Fruit fly (Drosophila melanogaster) whole organism, embryonic: ENCODE data around the gene CG11158.

ENCODE experiments used
- BtbVII ChIP-seq: fragments of 200-800 bp; sonication (Bioruptor generic); optimal IDR thresholded peaks from 3 replicates; lab custom pipeline; 2017; ENCODE audit warnings: missing biosample characterization, mild to moderate bottlenecking, missing genetic modification characterization
- CG12299 ChIP-seq: fragments of 200-800 bp; sonication (Bioruptor generic); optimal IDR thresholded peaks from 2 replicates; lab custom pipeline; 2018; ENCODE audit warnings: missing biosample characterization, mild to moderate bottlenecking, missing genetic modification characterization
- CG1233 ChIP-seq: fragments of 200-800 bp; sonication (Bioruptor generic); optimal IDR thresholded peaks from 4 replicates; lab custom pipeline; 2018; ENCODE audit warnings: missing biosample characterization, mild to moderate bottlenecking, missing genetic modification characterization
- CG13775 ChIP-seq: fragments of 200-800 bp; sonication (Bioruptor generic); optimal IDR thresholded peaks from 3 replicates; lab custom pipeline; 2017; ENCODE audit warnings: missing biosample characterization, mild to moderate bottlenecking, missing genetic modification characterization
- CG15601 ChIP-seq: fragments of 200-800 bp; sonication (Bioruptor generic); optimal IDR thresholded peaks from 3 replicates; lab custom pipeline; 2019; ENCODE audit warnings: missing biosample characterization, mild to moderate bottlenecking, missing genetic modification characterization, moderate library complexity
- CG1603 ChIP-seq: fragments of 200-800 bp; sonication (Bioruptor generic); optimal IDR thresholded peaks from 2 replicates; lab custom pipeline; 2019; ENCODE audit warnings: missing biosample characterization, mild to moderate bottlenecking, missing genetic modification characterization, moderate library complexity
- CG16779 ChIP-seq: fragments of 200-800 bp; sonication (Bioruptor generic); IDR thresholded peaks from 2 replicates; pipeline ENCODE4 v1.3.6; 2022; ENCODE audit warnings: missing biosample characterization, missing genetic modification characterization
- CG17359 ChIP-seq: fragments of 200-800 bp; sonication (Bioruptor generic); optimal IDR thresholded peaks from 3 replicates; lab custom pipeline; 2018; ENCODE audit warnings: missing biosample characterization, mild to moderate bottlenecking, missing genetic modification characterization, moderate library complexity
- CG2875 ChIP-seq: fragments of 200-800 bp; sonication (Bioruptor generic); optimal IDR thresholded peaks from 2 replicates; lab custom pipeline; 2017; ENCODE audit warnings: missing biosample characterization, mild to moderate bottlenecking, missing genetic modification characterization, missing genetic modification reagents
- CG31224 ChIP-seq: fragments of 200-800 bp; sonication (Bioruptor generic); IDR thresholded peaks from 2 replicates; pipeline ENCODE4 v1.3.6; 2022; ENCODE audit warnings: missing biosample characterization, missing genetic modification characterization
- CG31365 ChIP-seq: fragments of 200-800 bp; sonication (Bioruptor generic); optimal IDR thresholded peaks from 2 replicates; lab custom pipeline; 2018; ENCODE audit warnings: missing biosample characterization, mild to moderate bottlenecking, missing genetic modification characterization
- CG4282 ChIP-seq: fragments of 200-800 bp; sonication (Bioruptor generic); optimal IDR thresholded peaks from 2 replicates; lab custom pipeline; 2016; ENCODE audit warnings: missing biosample characterization, missing genetic modification characterization
- CG6654 ChIP-seq: fragments of 200-800 bp; sonication (Bioruptor generic); optimal IDR thresholded peaks from 2 replicates; lab custom pipeline; 2017; ENCODE audit warnings: missing biosample characterization, mild to moderate bottlenecking, missing genetic modification characterization
- CG6765 ChIP-seq: fragments of 200-800 bp; sonication (Bioruptor generic); optimal IDR thresholded peaks from 3 replicates; lab custom pipeline; 2017; ENCODE audit warnings: missing biosample characterization, mild to moderate bottlenecking, missing genetic modification characterization
- CG6854 ChIP-seq: fragments of 200-800 bp; sonication (Bioruptor generic); optimal IDR thresholded peaks from 3 replicates; lab custom pipeline; 2017; ENCODE audit warnings: missing biosample characterization, mild to moderate bottlenecking, missing genetic modification characterization
- CG7839 ChIP-seq: fragments of 200-800 bp; sonication (Bioruptor generic); optimal IDR thresholded peaks from 3 replicates; lab custom pipeline; 2018; ENCODE audit warnings: missing biosample characterization, mild to moderate bottlenecking, missing genetic modification characterization, moderate library complexity
- CG8924 ChIP-seq: fragments of 200-800 bp; optimal IDR thresholded peaks from 3 replicates; lab custom pipeline; 2019; ENCODE audit warnings: missing biosample characterization, mild to moderate bottlenecking, missing genetic modification characterization, moderate library complexity
- CG9609 ChIP-seq: fragments of 200-800 bp; sonication (Bioruptor generic); optimal IDR thresholded peaks from 3 replicates; lab custom pipeline; 2016; ENCODE audit warnings: missing biosample characterization, missing genetic modification characterization
- CG9876 ChIP-seq: fragments of 200-800 bp; sonication (Bioruptor generic); optimal IDR thresholded peaks from 2 replicates; lab custom pipeline; 2016; ENCODE audit warnings: missing biosample characterization, missing genetic modification characterization
- D19B ChIP-seq: fragments of 200-800 bp; sonication (Bioruptor generic); optimal IDR thresholded peaks from 2 replicates; lab custom pipeline; 2017; ENCODE audit warnings: missing biosample characterization, mild to moderate bottlenecking, missing genetic modification characterization
- HLH3B ChIP-seq: fragments of 200-800 bp; sonication (Bioruptor generic); IDR thresholded peaks from 2 replicates; pipeline ENCODE4 v1.3.6; 2022; ENCODE audit warnings: missing biosample characterization, missing genetic modification characterization
- HLH4C ChIP-seq: fragments of 200-800 bp; sonication (Bioruptor generic); IDR thresholded peaks from 3 replicates; pipeline ENCODE4 v1.3.6; 2022; ENCODE audit warnings: missing biosample characterization, missing genetic modification characterization; ENCODE audit not compliant: partially characterized antibody
- Hr3 ChIP-seq: fragments of 200-800 bp; sonication (Bioruptor generic); optimal IDR thresholded peaks from 3 replicates; lab custom pipeline; 2016; ENCODE audit warnings: missing biosample characterization, missing genetic modification characterization
- Hr39 ChIP-seq: fragments of >200 bp; optimal IDR thresholded peaks from 2 replicates; lab custom pipeline; 2017
- Myb ChIP-seq: fragments of 200-800 bp; sonication (Bioruptor generic); optimal IDR thresholded peaks from 2 replicates; lab custom pipeline; 2016; ENCODE audit warnings: missing biosample characterization, missing genetic modification characterization
- Sox102F ChIP-seq: fragments of 200-800 bp; sonication (Bioruptor generic); optimal IDR thresholded peaks from 2 replicates; lab custom pipeline; 2018; ENCODE audit warnings: missing biosample characterization, mild to moderate bottlenecking, missing genetic modification characterization, moderate library complexity
- Sry-δ ChIP-seq: fragments of 200-800 bp; sonication (Bioruptor generic); optimal IDR thresholded peaks from 2 replicates; lab custom pipeline; 2016; ENCODE audit warnings: missing biosample characterization, missing genetic modification characterization
- Vsx1 ChIP-seq: fragments of 200-800 bp; sonication (Bioruptor generic); optimal IDR thresholded peaks from 2 replicates; lab custom pipeline; 2017; ENCODE audit warnings: missing biosample characterization, mild to moderate bottlenecking, missing genetic modification characterization, missing genetic modification reagents
- abd-A ChIP-seq: fragments of 200-800 bp; sonication (Bioruptor generic); optimal IDR thresholded peaks from 3 replicates; lab custom pipeline; 2019; ENCODE audit warnings: missing biosample characterization, mild to moderate bottlenecking, missing genetic modification characterization, moderate library complexity
- chif ChIP-seq, 2 experiments: fragments of 200-800 bp; sonication (Bioruptor generic); optimal IDR thresholded peaks; 3 replicates each; lab custom pipeline; 2016; ENCODE audit warnings: missing biosample characterization in 2 of 2, missing genetic modification characterization in 2 of 2
- dan ChIP-seq: fragments of 200-800 bp; sonication (Bioruptor generic); IDR thresholded peaks from 2 replicates; pipeline ENCODE4 v1.3.6; 2022; ENCODE audit warnings: missing biosample characterization, missing genetic modification characterization
- disco-r ChIP-seq: fragments of 200-800 bp; sonication (Bioruptor generic); optimal IDR thresholded peaks from 2 replicates; lab custom pipeline; 2016; ENCODE audit warnings: missing biosample characterization, missing genetic modification characterization
- dmrt99B ChIP-seq: fragments of 200-800 bp; sonication (Bioruptor generic); optimal IDR thresholded peaks from 2 replicates; lab custom pipeline; 2018; ENCODE audit warnings: missing biosample characterization, mild to moderate bottlenecking, missing genetic modification characterization, moderate library complexity
- eve ChIP-seq, 2 experiments: fragments of >200 bp; optimal IDR thresholded peaks; 2 replicates each; lab custom pipeline; 2017; ENCODE audit warnings: missing biosample characterization in 2 of 2, missing genetic modification characterization in 2 of 2
- hkb ChIP-seq, 2 experiments: fragments of 200-800 bp in 1 of 2; fragments of >200 bp in 1 of 2; sonication (Bioruptor generic) in 1 of 2; IDR thresholded peaks in 1 of 2; optimal IDR thresholded peaks in 1 of 2; 2 replicates each; pipeline versions ENCODE4 v1.3.6 to Lab custom; 2017 to 2022; ENCODE audit warnings: missing biosample characterization in 1 of 2, missing genetic modification characterization in 1 of 2
- lmd ChIP-seq: fragments of 200-800 bp; sonication (Bioruptor generic); IDR thresholded peaks from 2 replicates; pipeline ENCODE4 v1.3.6; 2022; ENCODE audit warnings: missing biosample characterization, missing genetic modification characterization
- mirr ChIP-seq: fragments of 200-800 bp; sonication (Bioruptor generic); optimal IDR thresholded peaks from 3 replicates; lab custom pipeline; 2018; ENCODE audit warnings: missing biosample characterization, mild to moderate bottlenecking, missing genetic modification characterization
- nau ChIP-seq: fragments of 200-800 bp; sonication (Bioruptor generic); optimal IDR thresholded peaks from 3 replicates; lab custom pipeline; 2017; ENCODE audit warnings: missing biosample characterization, mild to moderate bottlenecking, missing genetic modification characterization, missing genetic modification reagents
- peb ChIP-seq: fragments of 200-800 bp; sonication (Bioruptor generic); IDR thresholded peaks from 2 replicates; pipeline ENCODE4 v1.3.6; 2022; ENCODE audit warnings: missing biosample characterization, missing genetic modification characterization
- pita ChIP-seq: fragments of 200-800 bp; sonication (Bioruptor generic); optimal IDR thresholded peaks from 2 replicates; lab custom pipeline; 2017; ENCODE audit warnings: missing biosample characterization, mild to moderate bottlenecking, missing genetic modification characterization
- pnt ChIP-seq: fragments of 200-800 bp; sonication (Bioruptor generic); optimal IDR thresholded peaks from 3 replicates; lab custom pipeline; 2016; ENCODE audit warnings: missing biosample characterization, missing genetic modification characterization
- prd ChIP-seq, 3 experiments: fragments of >200 bp in 2 of 3; fragments of 200-800 bp in 1 of 3; sonication (Bioruptor generic) in 1 of 3; optimal IDR thresholded peaks in 2 of 3; IDR thresholded peaks in 1 of 3; 2 replicates in 2 of 3; 3 replicates in 1 of 3; pipeline versions ENCODE4 v1.3.6 to Lab custom; 2017 to 2022; ENCODE audit warnings: missing biosample characterization in 1 of 3, missing genetic modification characterization in 1 of 3
- sc ChIP-seq, 3 experiments: fragments of >200 bp in 2 of 3; fragments of 200-800 bp in 1 of 3; sonication (Bioruptor generic) in 1 of 3; optimal IDR thresholded peaks; 2 replicates in 2 of 3; 3 replicates in 1 of 3; lab custom pipeline; 2017; ENCODE audit warnings: mild to moderate bottlenecking in 1 of 3, missing biosample characterization in 1 of 3, missing genetic modification characterization in 1 of 3, missing genetic modification reagents in 1 of 3
- sens ChIP-seq: fragments of 200-800 bp; sonication (Bioruptor generic); peaks from one replicate; lab custom pipeline; 2016; ENCODE audit warnings: missing biosample characterization, missing genetic modification characterization
- sr ChIP-seq: fragments of 200-800 bp; sonication (Bioruptor generic); IDR thresholded peaks from 3 replicates; pipeline ENCODE4 v1.3.6; 2022; ENCODE audit warnings: missing biosample characterization, missing genetic modification characterization
- toy ChIP-seq: fragments of 200-800 bp; sonication (Bioruptor generic); IDR thresholded peaks from 2 replicates; pipeline ENCODE4 v1.3.6; 2022; ENCODE audit warnings: missing biosample characterization, missing genetic modification characterization
- trh ChIP-seq: fragments of 200-800 bp; sonication (Bioruptor generic); optimal IDR thresholded peaks from 2 replicates; lab custom pipeline; 2016; ENCODE audit warnings: missing biosample characterization, missing genetic modification characterization
- unpg ChIP-seq: fragments of 200-800 bp; sonication (Bioruptor generic); optimal IDR thresholded peaks from 3 replicates; lab custom pipeline; 2018; ENCODE audit warnings: missing biosample characterization, mild to moderate bottlenecking, missing genetic modification characterization, moderate library complexity

Gene CG11158

DNA sequence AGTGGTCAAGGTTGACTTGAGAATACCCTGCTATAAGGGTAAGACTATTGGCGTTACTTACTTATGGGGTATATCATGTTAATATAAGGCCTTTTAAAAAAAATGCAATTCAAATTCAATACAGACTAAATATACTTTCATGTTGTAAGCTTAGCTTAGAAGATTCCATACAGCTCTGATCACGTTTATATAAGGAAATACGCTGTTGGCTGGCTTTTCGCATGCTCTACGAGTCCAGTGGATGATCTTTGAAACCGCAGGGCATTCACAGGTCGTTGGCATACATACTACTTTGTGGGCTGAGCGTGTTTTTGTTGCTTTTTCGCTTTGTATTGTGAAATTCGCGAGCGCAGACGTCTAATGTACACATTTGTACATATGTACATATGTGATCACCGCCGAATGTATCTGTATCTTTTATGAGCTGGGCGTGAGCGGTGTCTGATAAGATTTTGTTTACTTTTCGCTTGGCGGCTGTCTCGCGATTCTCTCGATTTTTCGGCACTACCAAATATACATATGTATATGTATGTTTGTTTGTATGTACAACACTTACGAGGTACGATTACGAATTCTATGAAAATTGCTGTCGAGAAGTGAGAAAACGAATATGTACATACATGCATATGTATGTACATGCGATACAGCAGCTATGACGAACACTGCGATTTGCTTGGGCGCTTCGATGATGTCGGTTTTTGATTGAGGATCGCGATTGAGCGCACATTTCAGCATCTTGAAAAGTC is 48.3 kb upstream of the CG11158 start (continued):
- peak; percentile 40 for TF ChIP-seq CG2875 (GFP tag; lab: Kevin White, UChicago)
- TF ChIP-seq CG15601 (tag; lab: Kevin White, UChicago) = peak; percentile 35
- TF ChIP-seq CG6854 (GFP tag; lab: Kevin White, UChicago) = peak; percentile 17
- TF ChIP-seq CG6765 = peak; percentile 65
- no peak for TF ChIP-seq prd (optimal IDR thresholded peaks at IDR 0.05; lab: Kevin White, UChicago)
- peak; percentile 54 for TF ChIP-seq prd (GFP tag; IDR thresholded peaks at IDR 0.05; lab: Robert Waterston, UW)
- no peak for TF ChIP-seq eve (GFP tag; optimal IDR thresholded peaks at IDR 0.05; lab: Kevin White, UChicago)
- TF ChIP-seq CG8924 (tag; lab: Kevin White, UChicago) = peak; percentile 6
- TF ChIP-seq D19B (GFP tag; lab: Kevin White, UChicago) = peak; percentile 73
- peak; percentile 1 for TF ChIP-seq CG13775
- peak; percentile 81 for TF ChIP-seq sens (GFP tag; lab: Kevin White, UChicago)
- 0 out of 3 replicates have a peak, but pooled peaks have one; percentile 18 for TF ChIP-seq sr (GFP tag; lab: Robert Waterston, UW)
- TF ChIP-seq Myb = peak; percentile 27
- no peak for TF ChIP-seq unpg (GFP tag; lab: Kevin White, UChicago)
- no peak for TF ChIP-seq CG4282
- no peak for TF ChIP-seq dan (GFP tag; lab: Robert Waterston, UW)
- TF ChIP-seq Sox102F = peak; percentile 21
- no peak for TF ChIP-seq CG6654 (GFP tag; lab: Kevin White, UChicago)
- peak; percentile 90 for TF ChIP-seq mirr (GFP tag; lab: Kevin White, UChicago)
- TF ChIP-seq Hr3 (GFP tag; lab: Kevin White, UChicago) = peak; percentile 18
- TF ChIP-seq CG7839 (tag; lab: Kevin White, UChicago) = peak; percentile 63
- peak; percentile 35 for TF ChIP-seq CG31365 (tag; lab: Kevin White, UChicago)
- no peak for TF ChIP-seq pnt
- no peak for TF ChIP-seq hkb (optimal IDR thresholded peaks at IDR 0.05; lab: Kevin White, UChicago)
- peak; percentile 60 for TF ChIP-seq hkb (GFP tag; IDR thresholded peaks at IDR 0.05; lab: Robert Waterston, UW)
- peak; percentile 30; the same call in 1 of the 2 replicates for TF ChIP-seq lmd
- peak; percentile 14 for TF ChIP-seq CG9876 (GFP tag; lab: Kevin White, UChicago)
- TF ChIP-seq abd-A (tag; lab: Kevin White, UChicago) = peak; percentile 52
- peak; percentile 25 for TF ChIP-seq Vsx1 (GFP tag; lab: Kevin White, UChicago)
- no peak for TF ChIP-seq trh (GFP tag; lab: Kevin White, UChicago)
- peak; percentile 32 for TF ChIP-seq CG1233 (GFP tag; lab: Kevin White, UChicago)
- peak; percentile 57 for TF ChIP-seq BtbVII
- TF ChIP-seq Sry-δ (GFP tag; lab: Kevin White, UChicago) = no peak
- TF ChIP-seq disco-r (GFP tag; lab: Kevin White, UChicago) = no peak
- peak in 1 of 2 experiments; percentile 14 for TF ChIP-seq chif (GFP tag; optimal IDR thresholded peaks at IDR 0.05; lab: Kevin White, UChicago)
- peak; percentile 14 for TF ChIP-seq CG9609 (GFP tag; lab: Kevin White, UChicago)
- no peak for TF ChIP-seq CG31224 (GFP tag; lab: Robert Waterston, UW)
- TF ChIP-seq CG12299 (tag; lab: Kevin White, UChicago) = peak; percentile 53
- peak; percentile 44 for TF ChIP-seq nau (GFP tag; lab: Kevin White, UChicago)
- no peak for TF ChIP-seq CG1603 (tag; lab: Kevin White, UChicago)
- no peak for TF ChIP-seq Hr39 (lab: Kevin White, UChicago)
- no peak for TF ChIP-seq HLH4C (GFP tag; lab: Robert Waterston, UW)
- 0 out of 2 replicates have a peak, but pooled peaks have one; percentile 16 for TF ChIP-seq toy (GFP tag; lab: Robert Waterston, UW)
- no peak for TF ChIP-seq pita (GFP tag; lab: Kevin White, UChicago)
- TF ChIP-seq HLH3B (GFP tag; lab: Robert Waterston, UW) = peak; percentile 27; the same call in 1 of the 2 replicates
- peak; percentile 33 for TF ChIP-seq dmrt99B (tag; lab: Kevin White, UChicago)
- TF ChIP-seq CG16779 = no peak
- TF ChIP-seq sc (optimal IDR thresholded peaks at IDR 0.05; lab: Kevin White, UChicago) = no peak
- TF ChIP-seq sc (GFP tag; optimal IDR thresholded peaks at IDR 0.05; lab: Kevin White, UChicago) = no peak
- peak; percentile 29 for TF ChIP-seq CG17359 (tag; lab: Kevin White, UChicago)
- TF ChIP-seq peb (GFP tag; lab: Robert Waterston, UW) = no peak
